Worm (Caenorhabditis elegans) whole organism, L4 larva: Measurements from ENCODE around the gene EEED8.12.
A peak's percentile ranks its signal among the peaks of the same experiment; 100 is the strongest.

Experiments used
- F10B5.3 ChIP-seq: sonication (generic microtip); optimal IDR thresholded peaks from 2 replicates; lab custom pipeline; 2016; ENCODE audit warnings: mild to moderate bottlenecking, missing genetic modification characterization, missing compliant biosample characterization
- F26F4.8 ChIP-seq: fragments of 200-800 bp; sonication (Bioruptor generic); conservative IDR thresholded peaks from 2 replicates; pipeline ENCODE4 v1.3.6; 2022; ENCODE audit warnings: missing genetic modification characterization, missing compliant biosample characterization
- F37D6.2 ChIP-seq: sonication (generic microtip); optimal IDR thresholded peaks from 2 replicates; lab custom pipeline; 2016; ENCODE audit warnings: mild to moderate bottlenecking, missing genetic modification characterization, missing compliant biosample characterization
- R02D3.7 ChIP-seq: fragments of 150-350 bp; sonication (generic microtip); optimal IDR thresholded peaks from 3 replicates; lab custom pipeline; 2014; ENCODE audit warnings: missing biosample characterization, missing genetic modification characterization
- T20F7.1 ChIP-seq: fragments of 200-800 bp; sonication (Bioruptor generic); optimal IDR thresholded peaks from 2 replicates; lab custom pipeline; 2018; ENCODE audit warnings: mild to moderate bottlenecking, missing genetic modification characterization, missing compliant biosample characterization
- Y48G9A.11 ChIP-seq: fragments of 200-800 bp; sonication (Bioruptor generic); IDR thresholded peaks from 2 replicates; pipeline ENCODE4 v1.3.6; 2022; ENCODE audit warnings: missing genetic modification reagents, missing genetic modification characterization, missing compliant biosample characterization
- Y75B8A.6 ChIP-seq: fragments of 200-800 bp; sonication (Bioruptor generic); IDR thresholded peaks from 2 replicates; pipeline ENCODE4 v1.3.6; 2022; ENCODE audit warnings: missing genetic modification reagents, missing genetic modification characterization, missing compliant biosample characterization
- aha-1 ChIP-seq: fragments of 150-350 bp; peaks from one replicate; lab custom pipeline; 2014; ENCODE audit warnings: missing biosample characterization, missing genetic modification characterization
- aly-2 ChIP-seq: sonication (generic microtip); optimal IDR thresholded peaks from 2 replicates; lab custom pipeline; 2018; ENCODE audit warnings: missing biosample characterization, missing genetic modification characterization
- arid-1 ChIP-seq: fragments of 200-800 bp; sonication (Bioruptor generic); conservative IDR thresholded peaks from 2 replicates; pipeline ENCODE4 v1.3.6; 2022; ENCODE audit warnings: missing genetic modification reagents, missing genetic modification characterization, missing compliant biosample characterization
- ceh-20 ChIP-seq: fragments of 200-800 bp; sonication (Bioruptor generic); IDR thresholded peaks from 2 replicates; pipeline ENCODE4 v1.3.6; 2022; ENCODE audit warnings: missing genetic modification reagents, missing genetic modification characterization, missing compliant biosample characterization
- ceh-28 ChIP-seq: fragments of 150-350 bp; optimal IDR thresholded peaks from 2 replicates; lab custom pipeline; 2014; ENCODE audit warnings: missing biosample characterization, missing genetic modification reagents, missing genetic modification characterization
- ceh-32 ChIP-seq: sonication (generic microtip); optimal IDR thresholded peaks from 2 replicates; lab custom pipeline; 2016; ENCODE audit warnings: mild to moderate bottlenecking, missing genetic modification characterization, missing compliant biosample characterization; ENCODE audit not compliant: poor library complexity
- ceh-82 ChIP-seq: sonication (generic microtip); optimal IDR thresholded peaks from 2 replicates; lab custom pipeline; 2017; ENCODE audit warnings: missing biosample characterization, missing genetic modification characterization
- ctbp-1 ChIP-seq: fragments of 200-800 bp; sonication (Bioruptor generic); IDR thresholded peaks from 2 replicates; pipeline ENCODE4 v1.3.6; 2022; ENCODE audit warnings: missing genetic modification reagents, missing genetic modification characterization, missing compliant biosample characterization
- daf-16 ChIP-seq, 3 experiments: sonication (generic microtip); optimal IDR thresholded peaks; 2 replicates each; lab custom pipeline; 2016 to 2017; ENCODE audit warnings: missing genetic modification characterization in 3 of 3, missing genetic modification reagents in 3 of 3, mild to moderate bottlenecking in 2 of 3, missing compliant biosample characterization in 2 of 3, missing biosample characterization in 1 of 3, moderate library complexity in 1 of 3
- daf-8 ChIP-seq: fragments of 200-800 bp; sonication (Bioruptor generic); IDR thresholded peaks from 2 replicates; pipeline ENCODE4 v1.3.6; 2022; ENCODE audit warnings: missing genetic modification characterization, missing compliant biosample characterization
- dpl-1 ChIP-seq: fragments of 150-350 bp; optimal IDR thresholded peaks from 2 replicates; lab custom pipeline; 2014; ENCODE audit warnings: missing biosample characterization, missing genetic modification reagents, missing genetic modification characterization
- dve-1 ChIP-seq: sonication (generic microtip); optimal IDR thresholded peaks from 2 replicates; lab custom pipeline; 2017; ENCODE audit warnings: antibody characterized with exemption, mild to moderate bottlenecking, missing genetic modification characterization, missing compliant biosample characterization; ENCODE audit not compliant: insufficient read depth
- hlh-11 ChIP-seq: fragments of 200-800 bp; sonication (Bioruptor generic); optimal IDR thresholded peaks from 2 replicates; lab custom pipeline; 2018; ENCODE audit warnings: mild to moderate bottlenecking, missing genetic modification characterization, missing compliant biosample characterization
- hmg-1.1 ChIP-seq: fragments of 200-800 bp; sonication (Bioruptor generic); IDR thresholded peaks from 2 replicates; pipeline ENCODE4 v1.3.6; 2022; ENCODE audit warnings: missing genetic modification reagents, missing genetic modification characterization, missing compliant biosample characterization
- lin-13 ChIP-seq: fragments of 150-350 bp; optimal IDR thresholded peaks from 2 replicates; lab custom pipeline; 2014; ENCODE audit warnings: missing biosample characterization, missing genetic modification reagents, missing genetic modification characterization
- lin-38 ChIP-seq: fragments of 200-800 bp; sonication (Bioruptor generic); IDR thresholded peaks from 2 replicates; pipeline ENCODE4 v1.3.6; 2022; ENCODE audit warnings: missing genetic modification reagents, missing genetic modification characterization, missing compliant biosample characterization
- lsy-2 ChIP-seq, 2 experiments: fragments of 150-350 bp in 1 of 2; sonication (generic microtip) in 1 of 2; optimal IDR thresholded peaks; 2 replicates each; lab custom pipeline; 2014 to 2017; ENCODE audit warnings: missing biosample characterization in 2 of 2, missing genetic modification characterization in 2 of 2
- madf-9 ChIP-seq: fragments of 200-800 bp; sonication (Bioruptor generic); conservative IDR thresholded peaks from 2 replicates; pipeline ENCODE4 v1.3.6; 2022; ENCODE audit warnings: missing genetic modification reagents, missing genetic modification characterization, missing compliant biosample characterization
- mep-1 ChIP-seq: fragments of 150-350 bp; sonication (generic microtip); optimal IDR thresholded peaks from 3 replicates; lab custom pipeline; 2014; ENCODE audit warnings: missing biosample characterization, missing genetic modification characterization
- mxl-3 ChIP-seq: fragments of 200-800 bp; sonication (Bioruptor generic); optimal IDR thresholded peaks from 2 replicates; lab custom pipeline; 2018; ENCODE audit warnings: mild to moderate bottlenecking, missing genetic modification characterization, missing compliant biosample characterization
- nhr-10 ChIP-seq: fragments of 150-350 bp; optimal IDR thresholded peaks from 2 replicates; lab custom pipeline; 2014; ENCODE audit warnings: missing biosample characterization, missing genetic modification characterization
- nhr-102 ChIP-seq: sonication (generic microtip); optimal IDR thresholded peaks from 2 replicates; lab custom pipeline; 2016; ENCODE audit warnings: mild to moderate bottlenecking, missing genetic modification characterization, moderate library complexity, missing compliant biosample characterization
- nhr-28 ChIP-seq: fragments of 150-350 bp; optimal IDR thresholded peaks from 2 replicates; lab custom pipeline; 2014; ENCODE audit warnings: missing biosample characterization, missing genetic modification characterization
- nhr-48 ChIP-seq: sonication (generic microtip); optimal IDR thresholded peaks from 2 replicates; lab custom pipeline; 2016; ENCODE audit warnings: mild to moderate bottlenecking, missing genetic modification characterization, missing compliant biosample characterization
- nhr-6 ChIP-seq: fragments of 150-350 bp; optimal IDR thresholded peaks from 2 replicates; lab custom pipeline; 2014; ENCODE audit warnings: missing biosample characterization, missing genetic modification characterization
- nhr-76 ChIP-seq: fragments of 150-350 bp; optimal IDR thresholded peaks from 2 replicates; lab custom pipeline; 2014; ENCODE audit warnings: missing biosample characterization, missing genetic modification characterization
- pha-4 ChIP-seq, 2 experiments: fragments of 150-350 bp in 1 of 2; fragments of 200-800 bp in 1 of 2; sonication (Bioruptor generic) in 1 of 2; IDR thresholded peaks in 1 of 2; optimal IDR thresholded peaks in 1 of 2; 2 replicates each; pipeline versions ENCODE4 v1.3.6 to Lab custom; 2014 to 2022; ENCODE audit warnings: missing genetic modification characterization in 2 of 2, missing genetic modification reagents in 2 of 2, missing biosample characterization in 1 of 2, missing compliant biosample characterization in 1 of 2
- skn-1 ChIP-seq: fragments of 150-350 bp; optimal IDR thresholded peaks from 2 replicates; lab custom pipeline; 2014; ENCODE audit warnings: missing biosample characterization, missing genetic modification characterization
- snpc-1.2 ChIP-seq: fragments of 200-800 bp; sonication (Bioruptor generic); IDR thresholded peaks from 2 replicates; pipeline ENCODE4 v1.3.6; 2022; ENCODE audit warnings: missing genetic modification reagents, missing genetic modification characterization, missing compliant biosample characterization
- spr-3 ChIP-seq: fragments of 200-800 bp; sonication (Bioruptor generic); optimal IDR thresholded peaks from 2 replicates; lab custom pipeline; 2018; ENCODE audit warnings: mild to moderate bottlenecking, missing genetic modification characterization, missing compliant biosample characterization
- tra-1 ChIP-seq: fragments of 200-800 bp; sonication (Bioruptor generic); IDR thresholded peaks from 2 replicates; pipeline ENCODE4 v1.3.6; 2022; ENCODE audit warnings: missing genetic modification reagents, missing genetic modification characterization, missing compliant biosample characterization
- unc-39 ChIP-seq: sonication (generic microtip); optimal IDR thresholded peaks from 2 replicates; lab custom pipeline; 2017; ENCODE audit warnings: missing biosample characterization, missing genetic modification characterization
- unc-62 ChIP-seq, 3 experiments: fragments of 150-350 bp in 1 of 3; sonication (generic microtip); optimal IDR thresholded peaks in 2 of 3; peaks in 1 of 3; 1 replicate in 1 of 3; 2 replicates in 2 of 3; lab custom pipeline; 2014 to 2017; ENCODE audit warnings: missing biosample characterization in 3 of 3, missing genetic modification characterization in 3 of 3, missing genetic modification reagents in 3 of 3, missing genotype in 1 of 3
- zag-1 ChIP-seq: fragments of 150-350 bp; optimal IDR thresholded peaks from 2 replicates; lab custom pipeline; 2014; ENCODE audit warnings: missing biosample characterization, missing genetic modification characterization
- zfp-3 ChIP-seq: fragments of 200-800 bp; sonication (Bioruptor generic); conservative IDR thresholded peaks from 2 replicates; pipeline ENCODE4 v1.3.6; 2022; ENCODE audit warnings: missing genetic modification reagents, missing genetic modification characterization, missing compliant biosample characterization
- ztf-11 ChIP-seq: fragments of 150-350 bp; optimal IDR thresholded peaks from 2 replicates; lab custom pipeline; 2014; ENCODE audit warnings: missing biosample characterization, missing genetic modification characterization

Gene EEED8.12

DNA sequence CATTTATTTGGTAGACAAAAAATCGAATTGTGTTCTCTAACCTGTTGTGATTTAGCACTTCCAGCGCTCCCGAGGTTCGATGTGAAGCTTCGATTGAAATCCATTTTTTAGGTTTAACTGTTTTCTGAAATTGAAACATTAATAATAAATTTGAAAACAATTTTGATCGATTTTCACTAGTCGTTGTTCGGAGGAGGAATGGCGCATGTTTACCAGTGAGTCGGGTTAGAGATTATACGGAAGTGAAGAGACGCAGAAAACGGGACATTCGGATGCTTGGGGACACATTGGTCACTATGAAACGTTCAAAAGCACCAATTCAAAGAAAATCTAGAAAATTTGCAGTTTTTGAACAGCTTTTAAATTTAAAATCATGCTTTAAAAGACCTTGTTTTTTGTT lies 10.0 kb downstream of the EEED8.12 start, which contains the start of gene fbxl-3:
Gene fbxl-3 (minus strand): TSS at position 124 of the 400 bp plus-strand sequence.
- TF ChIP-seq F26F4.8, result no peak
- TF ChIP-seq F10B5.3 (tag; lab: Kevin White, UChicago), result no peak
- no peak for TF ChIP-seq mxl-3
- no peak for TF ChIP-seq hmg-1.1
- no peak for TF ChIP-seq zfp-3 (GFP tag; lab: Robert Waterston, UW)
- TF ChIP-seq unc-39, result no peak
- no peak for TF ChIP-seq spr-3 (GFP tag; lab: Kevin White, UChicago)
- TF ChIP-seq lin-13 (GFP tag; lab: Kevin White, UChicago), result no peak
- no peak for TF ChIP-seq T20F7.1 (GFP tag; lab: Kevin White, UChicago)
- no peak for TF ChIP-seq madf-9 (GFP tag; lab: Robert Waterston, UW)
- peak; percentile 11 for TF ChIP-seq hlh-11 (tag; lab: Kevin White, UChicago)
- no peak for TF ChIP-seq F37D6.2
- no peak for TF ChIP-seq pha-4 (GFP tag; IDR thresholded peaks at IDR 0.05; lab: Robert Waterston, UW)
- no peak for TF ChIP-seq pha-4 (tag; optimal IDR thresholded peaks at IDR 0.05; lab: Kevin White, UChicago)
- TF ChIP-seq mep-1, result no peak
- TF ChIP-seq Y48G9A.11, result no peak
- TF ChIP-seq nhr-48 (tag; lab: Kevin White, UChicago), result no peak
- no peak for TF ChIP-seq aly-2 (tag; lab: Kevin White, UChicago)
- TF ChIP-seq nhr-10 (tag; lab: Kevin White, UChicago), result no peak
- TF ChIP-seq nhr-28, result peak; percentile 2
- TF ChIP-seq lsy-2 (tag; optimal IDR thresholded peaks at IDR 0.05; lab: Kevin White, UChicago), result no peak
- TF ChIP-seq daf-16 (GFP tag; optimal IDR thresholded peaks at IDR 0.05; lab: Kevin White, UChicago), result no peak
- TF ChIP-seq daf-16 (tag; optimal IDR thresholded peaks at IDR 0.05; lab: Kevin White, UChicago), result peak; percentile 61
- no peak for TF ChIP-seq R02D3.7 (tag; lab: Kevin White, UChicago)
- TF ChIP-seq skn-1, result no peak
- TF ChIP-seq ceh-28 (tag; lab: Kevin White, UChicago), result no peak
- TF ChIP-seq nhr-102 (tag; lab: Kevin White, UChicago), result no peak
- TF ChIP-seq Y75B8A.6 (GFP tag; lab: Robert Waterston, UW), result no peak
- TF ChIP-seq ztf-11, result no peak

DNA sequence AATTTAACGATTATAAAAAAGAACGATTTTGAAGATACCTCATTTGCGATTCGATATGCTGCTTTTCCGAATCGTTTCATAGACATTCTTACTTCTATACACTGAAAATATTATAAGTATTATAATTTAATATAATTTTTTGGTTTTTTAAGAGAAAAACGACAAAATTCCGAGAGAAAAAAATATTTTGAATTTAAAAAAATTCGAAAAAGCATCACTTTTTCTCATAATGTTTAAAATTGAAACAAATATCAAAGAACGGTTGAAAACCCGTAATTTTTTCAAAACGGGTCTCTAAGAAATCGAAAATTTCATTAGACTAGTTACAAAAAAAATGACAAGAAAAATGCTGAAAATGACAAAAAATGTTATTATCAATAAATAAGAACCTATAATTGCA lies 13.2 kb downstream of the EEED8.12 start, which contains the start of gene pink-1:
Gene pink-1 (minus strand): TSS at position 101 of the 400 bp plus-strand sequence.
- TF ChIP-seq arid-1, result no peak
- TF ChIP-seq lin-38, result 0 out of 2 replicates have a peak, but pooled peaks have one; percentile 17
- TF ChIP-seq ceh-32 (tag; lab: Kevin White, UChicago), result no peak

DNA sequence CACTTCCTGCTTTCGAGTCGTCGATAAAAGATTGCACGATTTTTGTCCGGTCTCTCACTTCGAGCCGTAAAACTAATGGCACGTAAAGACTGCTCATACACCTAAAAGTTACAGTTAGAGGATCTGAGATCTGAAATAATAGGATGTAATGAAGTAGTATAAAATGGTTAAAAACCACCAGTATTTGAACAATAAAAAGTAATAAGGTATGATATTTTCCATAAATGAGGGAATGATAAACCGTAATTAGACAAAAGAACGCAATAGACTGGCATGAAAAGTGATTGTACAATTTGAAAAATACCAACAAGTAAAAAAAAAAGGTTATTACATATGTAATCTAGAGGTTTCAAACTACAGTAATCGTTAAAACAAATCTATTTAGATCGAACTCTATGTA lies 15.7 kb downstream of the EEED8.12 start, which contains the start of gene brap-2:
Gene brap-2 (minus strand): TSS at position 101 of the 400 bp plus-strand sequence.
- no peak for TF ChIP-seq spr-3 (GFP tag; lab: Kevin White, UChicago)
- TF ChIP-seq T20F7.1 (GFP tag; lab: Kevin White, UChicago), result no peak
- peak; percentile 11 for TF ChIP-seq aha-1 (tag; lab: Kevin White, UChicago)
- TF ChIP-seq hmg-1.1, result no peak

DNA sequence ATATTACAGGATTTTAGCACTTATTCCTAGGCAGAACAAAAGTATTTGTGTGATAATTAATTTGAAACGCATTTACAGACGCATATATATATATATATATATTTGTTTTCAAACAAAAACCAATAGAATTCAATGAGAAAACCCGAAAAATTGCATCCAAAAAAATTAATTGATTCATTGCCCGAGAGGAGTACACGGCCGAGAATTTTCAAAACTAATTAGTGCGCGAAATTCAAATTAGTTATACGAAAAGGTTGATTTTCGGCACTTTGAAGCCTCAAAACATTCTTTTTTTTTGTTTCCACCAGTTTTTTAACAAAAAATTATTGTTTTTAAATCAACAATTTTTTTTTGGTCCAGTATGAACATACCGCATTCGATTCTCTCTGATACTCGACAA lies 17.4 kb downstream of the EEED8.12 start:
- TF ChIP-seq dpl-1 (GFP tag; lab: Kevin White, UChicago) (peak; percentile 55), aly-2 (tag; lab: Kevin White, UChicago) (no peak)

DNA sequence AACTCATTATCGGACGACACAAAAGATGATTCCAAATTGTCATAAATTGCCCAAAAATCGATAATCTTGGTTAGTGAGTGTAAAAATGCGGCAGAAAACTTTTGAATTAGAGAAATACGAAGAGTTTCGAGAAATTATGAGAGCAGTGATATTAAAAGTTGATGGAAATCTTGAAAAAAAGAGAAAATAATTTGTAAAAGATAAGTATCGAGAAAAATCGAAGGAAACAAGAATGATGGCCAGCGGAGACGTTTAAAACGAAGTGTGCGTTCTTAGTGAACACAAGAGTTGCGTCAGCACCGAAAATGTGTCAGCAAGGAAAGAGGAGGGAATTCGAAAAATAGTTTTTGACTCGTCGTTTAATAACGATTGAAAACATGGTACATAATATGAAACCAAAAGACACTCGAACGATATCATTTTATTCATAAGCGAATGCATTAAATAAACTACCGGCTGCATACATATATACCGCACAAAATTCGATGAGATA lies 18.9 kb downstream of the EEED8.12 start, which contains the start of gene ndx-6:
Gene ndx-6 (minus strand): TSS at position 51 of the 493 bp plus-strand sequence.
- TF ChIP-seq ztf-11 (no peak), dve-1 (peak; percentile 85), nhr-6 (tag; lab: Kevin White, UChicago) (peak; percentile 61), daf-8 (GFP tag; lab: Robert Waterston, UW) (no peak), lin-38 (peak; percentile 86), ceh-82 (tag; lab: Kevin White, UChicago) (no peak), snpc-1.2 (GFP tag; lab: Robert Waterston, UW) (no peak), spr-3 (GFP tag; lab: Kevin White, UChicago) (peak; percentile 18), ceh-20 (GFP tag; lab: Robert Waterston, UW) (peak; percentile 58; the same call in 1 of the 2 replicates), tra-1 (GFP tag; lab: Robert Waterston, UW) (no peak), lin-13 (GFP tag; lab: Kevin White, UChicago) (peak; percentile 64), nhr-76 (tag; lab: Kevin White, UChicago) (no peak), unc-62 (GFP tag; optimal IDR thresholded peaks at IDR 0.05 in 1 of 2; lab: Kevin White, UChicago) (peak in 1 of 2 experiments; percentile 89), unc-62 (tag; optimal IDR thresholded peaks at IDR 0.05; lab: Kevin White, UChicago) (no peak), zag-1 (tag; lab: Kevin White, UChicago) (no peak), ctbp-1 (0 out of 2 replicates have a peak, but pooled peaks have one; percentile 23)
